Worm (Caenorhabditis elegans): ENCODE data around the gene ZC513.2.

DNA sequence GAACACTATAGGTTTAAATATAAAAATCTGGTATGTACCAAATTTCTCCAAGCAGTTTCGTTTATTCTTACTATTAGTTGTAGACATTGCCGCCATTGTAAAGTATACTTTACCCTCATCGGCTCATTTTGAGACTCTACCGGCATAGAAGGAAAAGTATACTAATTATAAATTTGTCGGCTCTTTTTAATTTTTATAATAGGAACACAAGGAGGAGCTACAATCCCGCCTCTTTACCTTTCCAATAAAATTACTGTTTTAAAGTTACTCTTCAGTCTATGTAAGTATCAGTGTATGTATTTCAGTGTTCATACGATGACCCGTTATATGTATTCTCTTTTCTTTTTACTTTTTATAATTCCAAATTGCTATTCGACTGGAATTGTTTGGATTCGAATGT lies 45.1 kb downstream of the ZC513.2 start, which contains the start of gene sdz-23:
- TF ChIP-seq nhr-76 (tag; optimal IDR thresholded peaks at IDR 0.05) (no peak), pha-4 (tag; optimal IDR thresholded peaks at IDR 0.05) (no peak), mml-1 (tag; optimal IDR thresholded peaks at IDR 0.05) (no peak), lin-15B (tag; optimal IDR thresholded peaks at IDR 0.05) (no peak), nhr-237 (tag; optimal IDR thresholded peaks at IDR 0.05) (no peak), nhr-12 (tag; optimal IDR thresholded peaks at IDR 0.05) (no peak)
